Fruit fly (Drosophila melanogaster) whole organism, prepupa: ENCODE results near the gene CG11437.
A peak's percentile ranks its signal among the peaks of the same experiment; 100 is the strongest.

ENCODE experiments used
- CG10631 ChIP-seq: fragments of 200-800 bp; sonication (Bioruptor generic); optimal IDR thresholded peaks from 2 replicates; lab custom pipeline; 2016; ENCODE audit warnings: missing biosample characterization, missing genetic modification characterization
- CG11762 ChIP-seq: fragments of 200-800 bp; sonication (Bioruptor generic); optimal IDR thresholded peaks from 3 replicates; lab custom pipeline; 2016; ENCODE audit warnings: missing biosample characterization, missing genetic modification characterization; ENCODE audit not compliant: insufficient read depth
- CG15336 ChIP-seq: fragments of 200-800 bp; sonication (Bioruptor generic); IDR thresholded peaks from 2 replicates; pipeline ENCODE4 v1.3.6; 2022; ENCODE audit warnings: missing biosample characterization, missing genetic modification characterization
- CG16779 ChIP-seq: fragments of 200-800 bp; sonication (Bioruptor generic); optimal IDR thresholded peaks from 3 replicates; lab custom pipeline; 2017; ENCODE audit warnings: missing biosample characterization, mild to moderate bottlenecking, missing genetic modification characterization
- CG3032 ChIP-seq: fragments of 200-800 bp; optimal IDR thresholded peaks from 2 replicates; lab custom pipeline; 2019; ENCODE audit warnings: missing biosample characterization, mild to moderate bottlenecking, missing genetic modification characterization, moderate library complexity
- CG32006 ChIP-seq: fragments of 200-800 bp; sonication (Bioruptor generic); optimal IDR thresholded peaks from 3 replicates; lab custom pipeline; 2017; ENCODE audit warnings: missing biosample characterization, mild to moderate bottlenecking, missing genetic modification characterization
- CG34406 ChIP-seq: fragments of 200-800 bp; sonication (Bioruptor generic); optimal IDR thresholded peaks from 3 replicates; lab custom pipeline; 2016; ENCODE audit warnings: missing biosample characterization, missing genetic modification characterization
- CG3919 ChIP-seq: fragments of 200-800 bp; sonication (Bioruptor generic); optimal IDR thresholded peaks from 3 replicates; lab custom pipeline; 2016; ENCODE audit warnings: missing biosample characterization, missing genetic modification characterization
- CG6163 ChIP-seq: fragments of 200-800 bp; sonication (Bioruptor generic); IDR thresholded peaks from 3 replicates; pipeline ENCODE4 v1.3.6; 2022; ENCODE audit warnings: missing biosample characterization, missing genetic modification characterization
- CG6808 ChIP-seq: fragments of 200-800 bp; sonication (Bioruptor generic); optimal IDR thresholded peaks from 3 replicates; lab custom pipeline; 2017; ENCODE audit warnings: missing biosample characterization, missing genetic modification characterization, mild to moderate bottlenecking, moderate library complexity, missing genetic modification reagents
- CG6854 ChIP-seq: fragments of 200-800 bp; sonication (Bioruptor generic); optimal IDR thresholded peaks from 2 replicates; lab custom pipeline; 2017; ENCODE audit warnings: missing biosample characterization, mild to moderate bottlenecking, missing genetic modification characterization
- CG7368 ChIP-seq: fragments of 200-800 bp; sonication (Bioruptor generic); optimal IDR thresholded peaks from 3 replicates; lab custom pipeline; 2016; ENCODE audit warnings: missing biosample characterization, missing genetic modification characterization
- CG8119 ChIP-seq: fragments of 200-800 bp; sonication (Bioruptor generic); IDR thresholded peaks from 3 replicates; pipeline ENCODE4 v1.3.6; 2022; ENCODE audit warnings: missing biosample characterization, missing genetic modification characterization
- CG8632 ChIP-seq: fragments of 200-800 bp; sonication (Bioruptor generic); optimal IDR thresholded peaks from 3 replicates; lab custom pipeline; 2016; ENCODE audit warnings: missing biosample characterization, missing genetic modification characterization
- Eip75B ChIP-seq: fragments of 200-800 bp; sonication (Bioruptor generic); optimal IDR thresholded peaks from 3 replicates; lab custom pipeline; 2016; ENCODE audit warnings: missing biosample characterization, missing genetic modification characterization
- Eip78C ChIP-seq: fragments of 200-800 bp; sonication (Bioruptor generic); peaks from one replicate; lab custom pipeline; 2016; ENCODE audit warnings: missing biosample characterization, missing genetic modification characterization
- Ets21C ChIP-seq: fragments of 200-800 bp; sonication (Bioruptor generic); optimal IDR thresholded peaks from 3 replicates; lab custom pipeline; 2016; ENCODE audit warnings: missing biosample characterization, missing genetic modification characterization
- Ets96B ChIP-seq: fragments of 200-800 bp; optimal IDR thresholded peaks from 2 replicates; lab custom pipeline; 2019; ENCODE audit warnings: missing biosample characterization, mild to moderate bottlenecking, missing genetic modification characterization, moderate library complexity
- Gug ChIP-seq: fragments of 200-800 bp; sonication (Bioruptor generic); IDR thresholded peaks from 2 replicates; pipeline ENCODE4 v1.3.6; 2022; ENCODE audit warnings: missing biosample characterization, missing genetic modification characterization
- Hr38 ChIP-seq: sonication (Bioruptor generic); optimal IDR thresholded peaks from 2 replicates; lab custom pipeline; 2016; ENCODE audit warnings: missing biosample characterization, missing genetic modification characterization
- Hr4 ChIP-seq: fragments of 200-800 bp; sonication (Bioruptor generic); optimal IDR thresholded peaks from 3 replicates; lab custom pipeline; 2016; ENCODE audit warnings: missing biosample characterization, missing genetic modification characterization
- Lpt ChIP-seq: fragments of 200-800 bp; sonication (Bioruptor generic); optimal IDR thresholded peaks from 3 replicates; lab custom pipeline; 2016; ENCODE audit warnings: missing biosample characterization, missing genetic modification characterization
- Met ChIP-seq: fragments of 200-800 bp; sonication (Bioruptor generic); optimal IDR thresholded peaks from 3 replicates; lab custom pipeline; 2016; ENCODE audit warnings: missing biosample characterization, missing genetic modification characterization
- OdsH ChIP-seq: fragments of 200-800 bp; sonication (Bioruptor generic); optimal IDR thresholded peaks from 3 replicates; lab custom pipeline; 2016; ENCODE audit warnings: missing biosample characterization, missing genetic modification characterization
- Smox ChIP-seq: fragments of 200-800 bp; sonication (Bioruptor generic); optimal IDR thresholded peaks from 3 replicates; lab custom pipeline; 2016; ENCODE audit warnings: missing biosample characterization, missing genetic modification characterization
- Sox14 ChIP-seq: fragments of 200-800 bp; sonication (Bioruptor generic); optimal IDR thresholded peaks from 3 replicates; lab custom pipeline; 2016; ENCODE audit warnings: missing biosample characterization, missing genetic modification characterization
- achi ChIP-seq: fragments of 200-800 bp; sonication (Bioruptor generic); optimal IDR thresholded peaks from 3 replicates; lab custom pipeline; 2016; ENCODE audit warnings: missing biosample characterization, missing genetic modification characterization
- acj6 ChIP-seq: fragments of 200-800 bp; sonication (Bioruptor generic); optimal IDR thresholded peaks from 3 replicates; lab custom pipeline; 2016; ENCODE audit warnings: missing biosample characterization, missing genetic modification characterization
- dsx ChIP-seq: fragments of 200-800 bp; optimal IDR thresholded peaks from 3 replicates; lab custom pipeline; 2019; ENCODE audit warnings: missing biosample characterization, mild to moderate bottlenecking, missing genetic modification characterization, moderate library complexity; ENCODE audit not compliant: poor library complexity, severe bottlenecking
- eg ChIP-seq: fragments of 200-800 bp; sonication (Bioruptor generic); IDR thresholded peaks from 3 replicates; pipeline ENCODE4 v1.3.6; 2022; ENCODE audit warnings: missing biosample characterization, missing genetic modification characterization
- fkh ChIP-seq: fragments of 200-800 bp; sonication (Bioruptor generic); optimal IDR thresholded peaks from 3 replicates; lab custom pipeline; 2017; ENCODE audit warnings: missing biosample characterization, mild to moderate bottlenecking, missing genetic modification characterization, moderate library complexity
- lz ChIP-seq: fragments of 200-800 bp; sonication (Bioruptor generic); optimal IDR thresholded peaks from 3 replicates; lab custom pipeline; 2016; ENCODE audit warnings: missing biosample characterization, missing genetic modification characterization
- net ChIP-seq: fragments of 200-800 bp; sonication (Bioruptor generic); optimal IDR thresholded peaks from 3 replicates; lab custom pipeline; 2016; ENCODE audit warnings: missing biosample characterization, missing genetic modification characterization
- pdm3 ChIP-seq: fragments of 200-800 bp; sonication (Bioruptor generic); optimal IDR thresholded peaks from 3 replicates; lab custom pipeline; 2016; ENCODE audit warnings: missing biosample characterization, missing genetic modification characterization
- salr ChIP-seq, 2 experiments: fragments of 200-800 bp; sonication (Bioruptor generic); optimal IDR thresholded peaks; 3 replicates each; lab custom pipeline; 2016 to 2018; ENCODE audit warnings: missing biosample characterization in 2 of 2, missing genetic modification characterization in 2 of 2, mild to moderate bottlenecking in 1 of 2
- svp ChIP-seq: fragments of 200-800 bp; sonication (Bioruptor generic); peaks from one replicate; lab custom pipeline; 2016; ENCODE audit warnings: missing biosample characterization, missing genetic modification characterization
- topi ChIP-seq: fragments of 200-800 bp; sonication (Bioruptor generic); optimal IDR thresholded peaks from 3 replicates; lab custom pipeline; 2016; ENCODE audit warnings: missing biosample characterization, missing genetic modification characterization
- vri ChIP-seq: fragments of 200-800 bp; sonication (Bioruptor generic); optimal IDR thresholded peaks from 3 replicates; lab custom pipeline; 2016; ENCODE audit warnings: missing biosample characterization, mild to moderate bottlenecking, missing genetic modification characterization

CG11437 gene

dm6 chr3L:22458898-22459524 is 9.7 kb upstream of the CG11437 start (continued):
- no peak for TF ChIP-seq Eip75B
- TF ChIP-seq, all 60 proteins: peak for 4

DNA sequence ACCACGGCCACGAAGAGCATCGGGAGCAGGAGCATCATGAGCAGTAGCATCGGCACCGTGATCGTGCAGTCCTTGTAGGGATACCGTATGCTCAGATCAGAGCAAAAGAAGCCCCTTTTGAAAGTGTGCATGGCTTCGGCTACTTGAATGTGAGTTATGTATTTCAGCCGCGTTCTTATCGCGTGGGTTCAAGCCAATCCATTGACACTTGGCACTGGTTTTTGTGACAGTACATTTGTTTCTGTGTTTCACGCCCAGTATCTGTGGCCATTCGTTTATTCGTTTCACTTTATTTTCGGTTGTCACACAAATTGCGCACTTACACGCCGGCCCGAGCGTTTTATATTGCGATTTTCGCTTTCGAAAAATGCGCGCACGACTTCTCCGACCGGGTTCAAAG is 8.2 kb upstream of the CG11437 start:
- TF ChIP-seq eg (no peak), Hr4 (no peak), svp (GFP tag; lab: Kevin White, UChicago) (peak; percentile 96)
- TF ChIP-seq, all 60 proteins: peak for 1

- TF ChIP-seq CG16779 (tag; lab: Kevin White, UChicago) = no peak
- TF ChIP-seq achi (GFP tag; lab: Kevin White, UChicago) = peak; percentile 5
- TF ChIP-seq CG34406 (GFP tag; lab: Kevin White, UChicago) = peak; percentile 12
- peak; percentile 63 for TF ChIP-seq svp (GFP tag; lab: Kevin White, UChicago)
- no peak for TF ChIP-seq net (GFP tag; lab: Kevin White, UChicago)
- TF ChIP-seq CG6808 = no peak
- peak; percentile 27 for TF ChIP-seq CG8632 (GFP tag; lab: Kevin White, UChicago)
- TF ChIP-seq Sox14 (GFP tag; lab: Kevin White, UChicago) = peak; percentile 18
- TF ChIP-seq fkh (GFP tag; lab: Kevin White, UChicago) = peak; percentile 41
- TF ChIP-seq Ets96B (tag; lab: Kevin White, UChicago) = peak; percentile 42
- TF ChIP-seq CG3032 (tag; lab: Kevin White, UChicago) = no peak
- no peak for TF ChIP-seq CG7368 (GFP tag; lab: Kevin White, UChicago)
- TF ChIP-seq Hr38 (GFP tag; lab: Kevin White, UChicago) = no peak
- peak; percentile 31; the same call in 1 of the 2 replicates for TF ChIP-seq CG15336 (GFP tag; lab: Robert Waterston, UW)
- no peak for TF ChIP-seq CG6854 (GFP tag; lab: Kevin White, UChicago)
- TF ChIP-seq CG10631 (GFP tag; lab: Kevin White, UChicago) = peak; percentile 9
- TF ChIP-seq Gug (GFP tag; lab: Robert Waterston, UW) = no peak
- TF ChIP-seq OdsH (GFP tag; lab: Kevin White, UChicago) = peak; percentile 34
- TF ChIP-seq Eip78C (GFP tag; lab: Kevin White, UChicago) = peak; percentile 61
- TF ChIP-seq Smox (GFP tag; lab: Kevin White, UChicago) = no peak
- TF ChIP-seq CG3919 (GFP tag; lab: Kevin White, UChicago) = no peak
- no peak for TF ChIP-seq CG11762 (GFP tag; lab: Kevin White, UChicago)
- no peak for TF ChIP-seq lz (GFP tag; lab: Kevin White, UChicago)
- TF ChIP-seq CG8119 (GFP tag; lab: Robert Waterston, UW) = 0 out of 3 replicates have a peak, but pooled peaks have one; percentile 24
- TF ChIP-seq CG32006 (GFP tag; lab: Kevin White, UChicago) = peak; percentile 36
- TF ChIP-seq Ets21C (GFP tag; lab: Kevin White, UChicago) = no peak
- peak; percentile 13 for TF ChIP-seq acj6 (GFP tag; lab: Kevin White, UChicago)
- peak; percentile 77 for TF ChIP-seq dsx
- TF ChIP-seq salr (GFP tag; optimal IDR thresholded peaks at IDR 0.05; lab: Kevin White, UChicago) = peak in 1 of 2 experiments; percentile 9
- TF ChIP-seq Lpt (GFP tag; lab: Kevin White, UChicago) = no peak
- TF ChIP-seq topi (GFP tag; lab: Kevin White, UChicago) = no peak
- TF ChIP-seq vri (GFP tag; lab: Kevin White, UChicago) = no peak
- no peak for TF ChIP-seq pdm3
- no peak for TF ChIP-seq Met (GFP tag; lab: Kevin White, UChicago)
- TF ChIP-seq CG6163 (GFP tag; lab: Robert Waterston, UW) = peak; percentile 47; the same call in 1 of the 3 replicates
Measured at dm6 chr3L:22460918-22461634, 7.6 kb upstream of the CG11437 start, which contains the start of gene laza. TSS of gene laza (minus strand) at chr3L:22461131.
